Worm (Caenorhabditis elegans) whole organism, young adult: Measurements from ENCODE around the gene nuo-5.
A peak's percentile ranks its signal among the peaks of the same experiment; 100 is the strongest.

ENCODE experiments used
- B0261.1 ChIP-seq: sonication (generic microtip); optimal IDR thresholded peaks from 2 replicates; lab custom pipeline; 2016; ENCODE audit warnings: mild to moderate bottlenecking, missing genetic modification characterization, moderate library complexity, missing compliant biosample characterization
- F57A8.1 ChIP-seq: fragments of 200-800 bp; sonication (Bioruptor generic); optimal IDR thresholded peaks from 2 replicates; lab custom pipeline; 2018; ENCODE audit warnings: mild to moderate bottlenecking, missing genetic modification characterization, moderate library complexity, missing compliant biosample characterization
- Y67H2A.10 ChIP-seq: fragments of 200-800 bp; sonication (Bioruptor generic); conservative IDR thresholded peaks from 2 replicates; pipeline ENCODE4 v1.3.6; 2022; ENCODE audit warnings: missing genetic modification reagents, missing genetic modification characterization, missing compliant biosample characterization
- ama-1 ChIP-seq, 3 experiments: fragments of 150-350 bp in 1 of 3; sonication (generic microtip) in 2 of 3; optimal IDR thresholded peaks; 2 replicates each; lab custom pipeline; 2014 to 2018; ENCODE audit warnings: missing biosample characterization in 2 of 3, missing genetic modification characterization in 2 of 3, missing genetic modification reagents in 2 of 3
- cebp-1 ChIP-seq, 2 experiments: fragments of 200-800 bp in 1 of 2; sonication (Bioruptor generic) in 1 of 2; sonication (generic microtip) in 1 of 2; IDR thresholded peaks in 1 of 2; optimal IDR thresholded peaks in 1 of 2; 2 replicates each; pipeline versions ENCODE4 v1.3.6 to Lab custom; 2017 to 2022; ENCODE audit warnings: missing compliant biosample characterization in 2 of 2, missing genetic modification characterization in 2 of 2, mild to moderate bottlenecking in 1 of 2, missing genetic modification reagents in 1 of 2, moderate library complexity in 1 of 2
- dpl-1 ChIP-seq: fragments of 150-350 bp; optimal IDR thresholded peaks from 2 replicates; lab custom pipeline; 2014; ENCODE audit warnings: missing biosample characterization, missing genetic modification reagents, missing genetic modification characterization
- ets-4 ChIP-seq: fragments of 200-800 bp; sonication (Bioruptor generic); optimal IDR thresholded peaks from 2 replicates; lab custom pipeline; 2018; ENCODE audit warnings: mild to moderate bottlenecking, missing genetic modification characterization, missing compliant biosample characterization
- him-1 ChIP-seq: sonication (generic microtip); optimal IDR thresholded peaks from 2 replicates; lab custom pipeline; 2016; ENCODE audit warnings: missing genotype, missing genetic modification reagents, missing genetic modification characterization, missing compliant biosample characterization
- lir-1 ChIP-seq: fragments of 200-800 bp; sonication (Bioruptor generic); conservative IDR thresholded peaks from 2 replicates; pipeline ENCODE4 v1.3.6; 2022; ENCODE audit warnings: missing genetic modification reagents, missing genetic modification characterization, missing compliant biosample characterization
- pha-4 ChIP-seq: fragments of 150-350 bp; sonication (generic microtip); optimal IDR thresholded peaks from 2 replicates; lab custom pipeline; 2014; ENCODE audit warnings: missing biosample characterization, missing genetic modification reagents, missing genetic modification characterization
- snpc-4 ChIP-seq, 5 experiments: fragments of 150-350 bp in 1 of 5; sonication (generic microtip) in 4 of 5; optimal IDR thresholded peaks; 2 replicates each; lab custom pipeline; 2014 to 2018; ENCODE audit warnings: missing genetic modification characterization in 5 of 5, missing biosample characterization in 3 of 5, antibody characterized with exemption in 2 of 5, mild to moderate bottlenecking in 2 of 5, missing compliant biosample characterization in 2 of 5, missing genotype in 2 of 5, moderate library complexity in 2 of 5, missing genetic modification reagents in 1 of 5

- no peak for TF ChIP-seq lir-1 (GFP tag; lab: Robert Waterston, UW)
- TF ChIP-seq snpc-4 (GFP tag; optimal IDR thresholded peaks at IDR 0.05; lab: Kevin White, UChicago), result no peak
- TF ChIP-seq snpc-4 (tag; optimal IDR thresholded peaks at IDR 0.05; lab: Kevin White, UChicago), result peak in 2 of 4 experiments; percentile 58 to 69
- TF ChIP-seq Y67H2A.10, result no peak
- TF ChIP-seq cebp-1 (GFP tag; IDR thresholded peaks at IDR 0.05; lab: Robert Waterston, UW), result no peak
- peak; percentile 56 for TF ChIP-seq cebp-1 (tag; optimal IDR thresholded peaks at IDR 0.05; lab: Kevin White, UChicago)
- TF ChIP-seq ama-1 (optimal IDR thresholded peaks at IDR 0.05; lab: Kevin White, UChicago), result no peak
- TF ChIP-seq ama-1 (GFP tag; optimal IDR thresholded peaks at IDR 0.05; lab: Kevin White, UChicago), result no peak
- TF ChIP-seq F57A8.1, result no peak
- TF ChIP-seq dpl-1 (GFP tag; lab: Kevin White, UChicago), result peak; percentile 50
- TF ChIP-seq him-1 (tag; lab: Kevin White, UChicago), result no peak
- no peak for TF ChIP-seq B0261.1 (tag; lab: Kevin White, UChicago)
- TF ChIP-seq pha-4 (tag; lab: Kevin White, UChicago), result no peak
- no peak for TF ChIP-seq ets-4 (GFP tag; lab: Kevin White, UChicago)
These were observed 4.4 kb upstream of the nuo-5 start, which contains the start of gene Y45G12B.2 for ce11 chrV:2694389-2694788.
